Worm (Caenorhabditis elegans) whole organism, L1 larva: Measurements from ENCODE around the gene hpd-1.

Source experiments
- C04F5.9 ChIP-seq: sonication (generic microtip); optimal IDR thresholded peaks from 2 replicates; lab custom pipeline; 2016; ENCODE audit warnings: missing genetic modification characterization, missing compliant biosample characterization
- C16A3.4 ChIP-seq: fragments of 150-350 bp; optimal IDR thresholded peaks from 2 replicates; lab custom pipeline; 2014; ENCODE audit warnings: missing biosample characterization, missing genetic modification characterization
- Y116A8C.19 ChIP-seq: sonication (generic microtip); optimal IDR thresholded peaks from 2 replicates; lab custom pipeline; 2016; ENCODE audit warnings: missing compliant biosample characterization, missing genetic modification characterization, borderline replicate concordance
- aly-2 ChIP-seq: fragments of 150-350 bp; optimal IDR thresholded peaks from 2 replicates; lab custom pipeline; 2014; ENCODE audit warnings: missing biosample characterization, missing genetic modification characterization
- ceh-63 ChIP-seq: fragments of 200-800 bp; sonication (Bioruptor generic); optimal IDR thresholded peaks from 2 replicates; lab custom pipeline; 2018; ENCODE audit warnings: mild to moderate bottlenecking, missing genetic modification characterization, missing compliant biosample characterization
- ceh-8 ChIP-seq: fragments of 200-800 bp; sonication (Bioruptor generic); optimal IDR thresholded peaks from 2 replicates; lab custom pipeline; 2018; ENCODE audit warnings: mild to moderate bottlenecking, missing genetic modification characterization, moderate library complexity, missing compliant biosample characterization
- ceh-82 ChIP-seq, 3 experiments: fragments of 150-350 bp in 1 of 3; sonication (generic microtip) in 2 of 3; optimal IDR thresholded peaks; 2 replicates each; lab custom pipeline; 2014 to 2017; ENCODE audit warnings: missing biosample characterization in 3 of 3, missing genetic modification characterization in 3 of 3
- ceh-88 ChIP-seq: fragments of 200-800 bp; sonication (Bioruptor generic); IDR thresholded peaks from 2 replicates; pipeline ENCODE4 v1.3.6; 2022; ENCODE audit warnings: missing genetic modification characterization, missing compliant biosample characterization
- ceh-90 ChIP-seq: sonication (generic microtip); optimal IDR thresholded peaks from 2 replicates; lab custom pipeline; 2016; ENCODE audit warnings: missing genetic modification characterization, missing compliant biosample characterization
- dsc-1 ChIP-seq: sonication (generic microtip); optimal IDR thresholded peaks from 2 replicates; lab custom pipeline; 2016; ENCODE audit warnings: mild to moderate bottlenecking, missing genetic modification characterization, missing compliant biosample characterization
- efl-1 ChIP-seq, 4 experiments: fragments of 150-350 bp; optimal IDR thresholded peaks in 3 of 4; peaks in 1 of 4; 1 replicate in 1 of 4; 2 replicates in 3 of 4; lab custom pipeline; 2014; ENCODE audit warnings: missing biosample characterization in 2 of 4, missing genetic modification characterization in 2 of 4, missing genetic modification reagents in 2 of 4
- efl-3 ChIP-seq: fragments of 200-800 bp; sonication (Bioruptor generic); optimal IDR thresholded peaks from 2 replicates; lab custom pipeline; 2018; ENCODE audit warnings: mild to moderate bottlenecking, missing genetic modification characterization, missing compliant biosample characterization
- elt-3 ChIP-seq, 6 experiments: fragments of 150-350 bp in 1 of 6; sonication (generic microtip); optimal IDR thresholded peaks; 2 replicates each; lab custom pipeline; 2017 to 2018; ENCODE audit warnings: missing biosample characterization in 6 of 6, missing genetic modification characterization in 6 of 6, inconsistent platforms in 1 of 6
- ets-5 ChIP-seq: fragments of 200-800 bp; sonication (Bioruptor generic); IDR thresholded peaks from 2 replicates; pipeline ENCODE4 v1.3.6; 2022; ENCODE audit warnings: missing genetic modification characterization, missing compliant biosample characterization
- fkh-10 ChIP-seq: sonication (generic microtip); optimal IDR thresholded peaks from 2 replicates; lab custom pipeline; 2017; ENCODE audit warnings: missing biosample characterization, missing genetic modification reagents, missing genetic modification characterization
- fkh-4 ChIP-seq: sonication (generic microtip); optimal IDR thresholded peaks from 2 replicates; lab custom pipeline; 2016; ENCODE audit warnings: missing compliant biosample characterization, missing genetic modification characterization, borderline replicate concordance
- fkh-8 ChIP-seq: sonication (generic microtip); optimal IDR thresholded peaks from 2 replicates; lab custom pipeline; 2016; ENCODE audit warnings: mild to moderate bottlenecking, missing genetic modification characterization, missing compliant biosample characterization
- hlh-4 ChIP-seq: sonication (generic microtip); optimal IDR thresholded peaks from 2 replicates; lab custom pipeline; 2016; ENCODE audit warnings: mild to moderate bottlenecking, missing genetic modification characterization, missing compliant biosample characterization
- jun-1 ChIP-seq: fragments of 150-350 bp; optimal IDR thresholded peaks from 2 replicates; lab custom pipeline; 2014; ENCODE audit warnings: missing biosample characterization, missing genetic modification reagents, missing genetic modification characterization
- lin-14 ChIP-seq: fragments of 200-800 bp; sonication (Bioruptor generic); optimal IDR thresholded peaks from 2 replicates; lab custom pipeline; 2018; ENCODE audit warnings: mild to moderate bottlenecking, missing genetic modification characterization, moderate library complexity, missing compliant biosample characterization
- lin-15B ChIP-seq: fragments of 150-350 bp; sonication (generic microtip); optimal IDR thresholded peaks from 3 replicates; lab custom pipeline; 2014; ENCODE audit warnings: missing biosample characterization, missing genetic modification characterization
- lsy-2 ChIP-seq, 2 experiments: fragments of 150-350 bp; optimal IDR thresholded peaks; 2 replicates each; lab custom pipeline; 2014; ENCODE audit warnings: missing biosample characterization in 2 of 2, missing genetic modification characterization in 2 of 2
- mdl-1 ChIP-seq, 2 experiments: fragments of 150-350 bp; optimal IDR thresholded peaks; 2 replicates each; lab custom pipeline; 2014 to 2017; ENCODE audit warnings: missing biosample characterization in 2 of 2, missing genetic modification characterization in 2 of 2, inconsistent platforms in 1 of 2
- nhr-11 ChIP-seq: fragments of 150-350 bp; optimal IDR thresholded peaks from 2 replicates; lab custom pipeline; 2014; ENCODE audit warnings: missing biosample characterization, missing genetic modification characterization
- nhr-20 ChIP-seq: sonication (generic microtip); optimal IDR thresholded peaks from 2 replicates; lab custom pipeline; 2016; ENCODE audit warnings: mild to moderate bottlenecking, missing genetic modification characterization, missing compliant biosample characterization
- nhr-237 ChIP-seq: fragments of 150-350 bp; optimal IDR thresholded peaks from 2 replicates; lab custom pipeline; 2014; ENCODE audit warnings: missing biosample characterization, missing genetic modification characterization
- nhr-71 ChIP-seq: sonication (generic microtip); optimal IDR thresholded peaks from 2 replicates; lab custom pipeline; 2016; ENCODE audit warnings: mild to moderate bottlenecking, missing genetic modification characterization, moderate library complexity, missing compliant biosample characterization
- nhr-77 ChIP-seq: fragments of 150-350 bp; optimal IDR thresholded peaks from 2 replicates; lab custom pipeline; 2014; ENCODE audit warnings: missing biosample characterization, missing genetic modification characterization
- nhr-85 ChIP-seq: sonication (generic microtip); peaks from one replicate; lab custom pipeline; 2016; ENCODE audit warnings: missing genetic modification characterization, inconsistent platforms, missing compliant biosample characterization
- rnt-1 ChIP-seq: sonication (generic microtip); optimal IDR thresholded peaks from 2 replicates; lab custom pipeline; 2016; ENCODE audit warnings: mild to moderate bottlenecking, missing genetic modification characterization, moderate library complexity, missing compliant biosample characterization
- skn-1 ChIP-seq: fragments of 150-350 bp; optimal IDR thresholded peaks from 2 replicates; lab custom pipeline; 2014; ENCODE audit warnings: missing biosample characterization, missing genetic modification characterization
- snu-23 ChIP-seq: sonication (generic microtip); optimal IDR thresholded peaks from 2 replicates; lab custom pipeline; 2016; ENCODE audit warnings: missing genetic modification characterization, missing compliant biosample characterization
- sup-37 ChIP-seq: fragments of 200-800 bp; sonication (Bioruptor generic); optimal IDR thresholded peaks from 2 replicates; lab custom pipeline; 2018; ENCODE audit warnings: mild to moderate bottlenecking, missing genetic modification characterization, missing compliant biosample characterization
- swsn-7 ChIP-seq: sonication (generic microtip); optimal IDR thresholded peaks from 2 replicates; lab custom pipeline; 2016; ENCODE audit warnings: missing genetic modification characterization, missing compliant biosample characterization
- unc-130 ChIP-seq: fragments of 150-350 bp; optimal IDR thresholded peaks from 2 replicates; lab custom pipeline; 2017; ENCODE audit warnings: missing biosample characterization, missing genetic modification characterization, inconsistent platforms
- unc-86 ChIP-seq: sonication (generic microtip); optimal IDR thresholded peaks from 2 replicates; lab custom pipeline; 2016; ENCODE audit warnings: missing genetic modification characterization, missing compliant biosample characterization
- vab-15 ChIP-seq: sonication (generic microtip); optimal IDR thresholded peaks from 2 replicates; lab custom pipeline; 2017; ENCODE audit warnings: missing genotype, mild to moderate bottlenecking, missing genetic modification characterization, missing compliant biosample characterization
- zag-1 ChIP-seq: fragments of 150-350 bp; optimal IDR thresholded peaks from 2 replicates; lab custom pipeline; 2014; ENCODE audit warnings: missing biosample characterization, missing genetic modification characterization

hpd-1 gene

DNA sequence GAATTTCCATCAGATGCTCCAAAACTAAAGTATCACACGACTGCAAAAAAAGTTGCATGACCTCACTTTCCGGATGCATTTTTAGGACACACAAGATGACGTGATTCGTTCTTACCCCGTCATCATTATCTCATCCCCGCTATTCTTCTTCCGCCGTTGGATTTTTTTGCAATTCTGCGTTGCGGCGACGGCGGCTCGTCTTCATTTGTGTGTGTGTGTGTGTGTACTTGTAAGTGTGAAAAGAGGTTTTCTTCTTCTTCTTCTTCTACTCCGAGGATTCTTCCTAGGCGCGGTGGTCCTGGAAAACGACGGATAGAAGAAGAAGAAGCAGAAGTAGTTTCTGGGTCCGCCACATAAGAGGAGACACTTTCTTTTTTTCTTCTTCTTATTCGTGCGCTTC, 19.6 kb upstream of the hpd-1 start:
- TF ChIP-seq lin-14 (GFP tag; lab: Kevin White, UChicago) (peak; percentile 62), unc-86 (peak; percentile 18), efl-1 (optimal IDR thresholded peaks at IDR 0.05; lab: Kevin White, UChicago) (no peak), efl-1 (GFP tag; optimal IDR thresholded peaks at IDR 0.05 in 1 of 2; lab: Kevin White, UChicago) (peak in 1 of 2 experiments; percentile 84), dsc-1 (tag; lab: Kevin White, UChicago) (no peak), fkh-10 (GFP tag; lab: Kevin White, UChicago) (peak; percentile 41), hlh-4 (no peak), nhr-11 (tag; lab: Kevin White, UChicago) (no peak)

DNA sequence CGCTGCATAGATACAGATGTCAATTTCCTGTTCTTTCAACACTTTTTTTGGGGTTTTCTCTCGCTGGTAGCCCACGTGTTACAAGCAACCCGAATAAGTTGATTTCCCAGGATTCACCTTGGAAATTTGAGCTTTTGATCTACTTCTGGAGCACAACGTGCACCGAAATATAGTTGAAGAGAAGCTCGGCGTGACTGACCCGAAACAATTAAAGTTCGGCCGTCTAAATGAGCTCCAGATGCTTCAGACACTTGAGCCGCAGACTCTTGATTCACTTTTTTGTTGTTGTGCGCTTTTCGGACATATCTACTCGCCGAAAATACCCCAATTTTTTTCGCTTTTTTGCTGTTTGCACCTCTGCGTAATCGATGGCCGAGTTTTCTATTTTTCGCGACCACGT, 16.4 kb upstream of the hpd-1 start:
- TF ChIP-seq ceh-88 (GFP tag; lab: Robert Waterston, UW) (no peak), snu-23 (GFP tag; lab: Kevin White, UChicago) (no peak), mdl-1 (tag; optimal IDR thresholded peaks at IDR 0.05; lab: Kevin White, UChicago) (no peak), swsn-7 (tag; lab: Kevin White, UChicago) (no peak), ceh-82 (tag; optimal IDR thresholded peaks at IDR 0.05; lab: Kevin White, UChicago) (no peak), ceh-90 (tag; lab: Kevin White, UChicago) (no peak), lsy-2 (tag; optimal IDR thresholded peaks at IDR 0.05; lab: Kevin White, UChicago) (no peak), sup-37 (GFP tag; lab: Kevin White, UChicago) (no peak), fkh-8 (tag; lab: Kevin White, UChicago) (no peak), fkh-4 (tag; lab: Kevin White, UChicago) (peak; percentile 62), aly-2 (tag; lab: Kevin White, UChicago) (no peak), elt-3 (tag; optimal IDR thresholded peaks at IDR 0.05; lab: Kevin White, UChicago) (no peak), hlh-4 (no peak), dsc-1 (tag; lab: Kevin White, UChicago) (peak; percentile 80), nhr-237 (tag; lab: Kevin White, UChicago) (no peak), ets-5 (GFP tag; lab: Robert Waterston, UW) (no peak), nhr-85 (tag; lab: Kevin White, UChicago) (peak; percentile 38), zag-1 (tag; lab: Kevin White, UChicago) (no peak), fkh-10 (GFP tag; lab: Kevin White, UChicago) (no peak), unc-86 (no peak), nhr-20 (tag; lab: Kevin White, UChicago) (no peak), vab-15 (tag; lab: Kevin White, UChicago) (no peak), C16A3.4 (no peak), lin-15B (tag; lab: Kevin White, UChicago) (no peak)

DNA sequence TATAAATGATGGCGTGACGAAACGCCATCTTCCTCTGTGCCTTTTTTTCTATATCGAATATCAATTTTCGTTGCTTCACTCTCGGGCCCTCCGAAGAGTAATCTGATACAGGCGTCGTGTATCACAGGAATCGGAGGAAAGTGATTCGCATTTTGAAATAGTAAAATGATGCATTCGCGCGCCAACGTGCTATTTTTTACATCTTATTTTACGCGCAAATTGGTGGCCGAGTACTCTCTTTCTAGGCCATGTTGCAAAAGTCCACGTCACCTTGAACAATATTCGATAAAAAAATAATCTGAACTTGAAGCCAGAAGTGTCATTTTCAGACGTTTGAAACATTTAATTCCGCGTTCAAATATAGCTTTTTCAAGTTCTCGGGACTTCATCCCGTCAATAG, 15.7 kb upstream of the hpd-1 start:
- TF ChIP-seq efl-1 (optimal IDR thresholded peaks at IDR 0.05; lab: Kevin White, UChicago), result no peak
- TF ChIP-seq efl-1 (GFP tag; optimal IDR thresholded peaks at IDR 0.05 in 1 of 2; lab: Kevin White, UChicago), result peak in 1 of 2 experiments; percentile 73
- no peak for TF ChIP-seq Y116A8C.19 (tag; lab: Kevin White, UChicago)
- TF ChIP-seq, all 84 proteins: peak for 1

DNA sequence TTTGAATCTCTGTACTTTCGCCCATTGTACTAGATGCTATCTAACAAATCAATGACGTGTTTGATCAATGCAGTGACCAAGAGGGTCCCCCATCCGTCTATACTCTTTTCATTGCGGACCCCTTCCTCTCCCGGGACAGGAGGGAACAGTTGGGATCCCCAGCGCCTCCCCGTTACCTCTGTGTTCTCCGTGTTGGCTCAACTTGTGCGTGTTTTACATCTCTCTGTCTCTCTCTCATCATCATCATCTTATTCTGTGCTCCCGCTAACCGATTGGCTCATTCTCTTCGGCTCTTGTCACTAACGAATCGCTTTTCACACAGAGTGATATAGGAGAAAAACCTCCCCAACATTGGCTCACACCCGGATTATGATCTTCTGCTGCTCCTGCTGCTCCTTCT, 14.8 kb upstream of the hpd-1 start, which contains the start of gene unc-49:
Gene unc-49, plus strand, starts transcription at position 240 of the 400 bp plus-strand sequence.
- TF ChIP-seq nhr-71, result peak; percentile 28
- TF ChIP-seq unc-130 (tag; lab: Kevin White, UChicago), result no peak
- peak; percentile 18 for TF ChIP-seq snu-23 (GFP tag; lab: Kevin White, UChicago)
- peak; percentile 34 for TF ChIP-seq rnt-1 (tag; lab: Kevin White, UChicago)
- no peak for TF ChIP-seq ceh-8 (GFP tag; lab: Kevin White, UChicago)
- peak; percentile 73 for TF ChIP-seq lin-14 (GFP tag; lab: Kevin White, UChicago)
- TF ChIP-seq fkh-8 (tag; lab: Kevin White, UChicago), result no peak
- peak; percentile 1 for TF ChIP-seq nhr-20 (tag; lab: Kevin White, UChicago)

DNA sequence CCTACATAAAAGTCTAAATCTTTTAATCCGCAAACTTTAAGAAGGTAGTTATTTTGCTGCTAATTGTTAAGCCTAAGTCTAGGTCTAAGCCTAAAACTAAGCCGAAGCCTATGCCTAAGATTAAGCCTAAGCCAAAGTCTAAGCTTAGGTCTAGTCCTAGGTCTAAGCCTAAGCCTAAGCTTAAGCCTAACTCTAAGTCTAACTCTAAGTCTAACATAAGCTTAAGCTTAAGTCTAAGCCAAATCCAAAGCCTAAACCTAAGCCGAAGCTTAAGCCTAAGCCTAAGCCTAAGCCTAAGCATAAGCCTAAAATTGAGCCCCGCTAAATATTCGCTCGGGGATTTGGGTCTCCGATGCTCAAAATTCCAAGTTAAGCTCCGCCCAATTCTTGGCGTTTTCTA, 14.1 kb upstream of the hpd-1 start:
- TF ChIP-seq efl-3 (GFP tag; lab: Kevin White, UChicago) (no peak), jun-1 (tag; lab: Kevin White, UChicago) (no peak), ceh-8 (GFP tag; lab: Kevin White, UChicago) (no peak), ceh-63 (GFP tag; lab: Kevin White, UChicago) (no peak), skn-1 (tag; lab: Kevin White, UChicago) (no peak), nhr-77 (no peak), C04F5.9 (tag; lab: Kevin White, UChicago) (no peak)
